Fruit fly (Drosophila melanogaster): ENCODE measurements around the gene CG13931.

DNA sequence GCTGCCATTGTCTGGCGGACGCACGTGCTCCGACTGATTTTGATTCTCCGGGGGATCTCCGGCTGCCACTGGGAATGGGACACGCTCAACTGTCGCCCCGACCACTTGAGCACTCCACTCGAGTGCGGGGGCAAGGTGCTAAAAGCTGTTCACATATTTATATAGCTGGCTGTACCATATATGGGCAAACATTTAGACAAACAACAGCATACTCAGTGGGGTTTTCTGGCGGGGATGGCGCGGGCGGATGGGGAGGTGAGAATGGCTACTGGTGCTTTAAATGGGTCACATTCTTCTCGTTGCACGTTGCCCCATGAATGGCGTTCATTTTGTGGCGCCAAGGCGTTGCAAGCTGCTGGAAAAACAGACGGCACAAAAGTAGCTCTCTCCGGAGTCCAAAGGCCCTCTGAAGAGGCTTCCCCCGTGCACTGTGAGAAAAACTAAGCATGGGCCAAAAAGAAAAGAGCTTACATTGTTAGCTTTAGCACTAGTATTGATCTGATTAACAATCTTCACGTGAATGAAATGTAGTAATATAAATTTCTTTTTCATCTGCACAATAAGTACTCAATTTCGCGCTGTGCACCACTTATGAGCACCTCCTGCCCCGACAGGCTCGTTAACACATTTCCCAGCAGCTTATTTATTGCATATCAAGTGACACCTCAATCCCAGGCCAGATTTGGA lies 11.3 kb downstream of the CG13931 start:
- TF ChIP-seq pad (GFP tag; optimal IDR thresholded peaks at IDR 0.05), result no peak
- no peak for TF ChIP-seq Clk (GFP tag; optimal IDR thresholded peaks at IDR 0.05)
- TF ChIP-seq bab1 (GFP tag; optimal IDR thresholded peaks at IDR 0.05), result no peak
- no peak for TF ChIP-seq CG33017 (tag; optimal IDR thresholded peaks at IDR 0.05)
- TF ChIP-seq ovo (GFP tag; optimal IDR thresholded peaks at IDR 0.05), result no peak
- no peak for TF ChIP-seq CG14711 (tag; optimal IDR thresholded peaks at IDR 0.05)
- no peak for TF ChIP-seq cnc (optimal IDR thresholded peaks at IDR 0.05)
- no peak for TF ChIP-seq CG7101 (tag; optimal IDR thresholded peaks at IDR 0.05)
- no peak for TF ChIP-seq CG5204 (GFP tag; optimal IDR thresholded peaks at IDR 0.05)
- no peak for TF ChIP-seq cic (GFP tag; optimal IDR thresholded peaks at IDR 0.05)
- TF ChIP-seq CG11617 (GFP tag; optimal IDR thresholded peaks at IDR 0.05), result no peak
- no peak for TF ChIP-seq CG7045 (GFP tag; optimal IDR thresholded peaks at IDR 0.05)

Data from whole organism, adult.